Worm (Caenorhabditis elegans): ENCODE results near the gene ubc-17.

DNA sequence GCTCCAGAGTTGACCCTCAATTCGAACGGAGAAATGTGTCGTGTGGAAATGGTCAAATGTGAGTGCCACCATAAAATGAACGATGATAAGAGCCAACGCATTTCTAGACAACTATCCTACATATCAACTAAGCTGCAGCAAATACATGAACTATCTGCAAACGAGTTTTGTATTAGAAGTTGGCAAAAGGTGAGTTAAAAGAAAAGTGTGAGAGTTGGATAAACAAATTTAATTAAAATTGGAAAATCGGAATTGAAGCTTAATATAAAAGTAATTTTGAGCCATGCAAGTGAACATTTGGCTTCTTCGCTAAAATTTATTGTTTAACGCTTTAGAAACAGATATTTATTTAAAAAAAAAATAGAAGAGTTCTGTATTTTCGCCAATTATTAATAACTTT, 14.5 kb upstream of the ubc-17 start, which contains the start of gene cest-19:
- no peak for TF ChIP-seq W03F9.2 (tag; optimal IDR thresholded peaks at IDR 0.05)
- TF ChIP-seq him-1 (tag; optimal IDR thresholded peaks at IDR 0.05): no peak
- no peak for TF ChIP-seq dao-5 (tag; optimal IDR thresholded peaks at IDR 0.05)

All from whole organism, L4/young adult.